Fruit fly (Drosophila melanogaster) whole organism, embryonic: ENCODE measurements around the gene CG13601.
A peak's percentile ranks its signal among the peaks of the same experiment; 100 is the strongest.

Experiments
- BtbVII ChIP-seq: fragments of 200-800 bp; sonication (Bioruptor generic); optimal IDR thresholded peaks from 3 replicates; lab custom pipeline; 2017; ENCODE audit warnings: missing biosample characterization, mild to moderate bottlenecking, missing genetic modification characterization
- CG10321 ChIP-seq: fragments of 200-800 bp; sonication (Bioruptor generic); IDR thresholded peaks from 2 replicates; pipeline ENCODE4 v1.3.6; 2022; ENCODE audit warnings: missing biosample characterization, missing genetic modification characterization
- CG11504 ChIP-seq: fragments of 200-800 bp; sonication (Bioruptor generic); optimal IDR thresholded peaks from 3 replicates; lab custom pipeline; 2019; ENCODE audit warnings: missing biosample characterization, mild to moderate bottlenecking, missing genetic modification characterization, moderate library complexity
- CG14441 ChIP-seq: fragments of 200-800 bp; sonication (Bioruptor generic); IDR thresholded peaks from 2 replicates; pipeline ENCODE4 v1.3.6; 2022; ENCODE audit warnings: missing biosample characterization, missing genetic modification characterization
- CG15601 ChIP-seq: fragments of 200-800 bp; sonication (Bioruptor generic); optimal IDR thresholded peaks from 3 replicates; lab custom pipeline; 2019; ENCODE audit warnings: missing biosample characterization, mild to moderate bottlenecking, missing genetic modification characterization, moderate library complexity
- CG1647 ChIP-seq: fragments of 200-800 bp; sonication (Bioruptor generic); optimal IDR thresholded peaks from 3 replicates; lab custom pipeline; 2016; ENCODE audit warnings: missing biosample characterization, missing genetic modification characterization
- CG2120 ChIP-seq: fragments of 200-800 bp; sonication (Bioruptor generic); optimal IDR thresholded peaks from 3 replicates; lab custom pipeline; 2016; ENCODE audit warnings: missing biosample characterization, missing genetic modification characterization
- CG2199 ChIP-seq: fragments of 200-800 bp; sonication (Bioruptor generic); IDR thresholded peaks from 3 replicates; pipeline ENCODE4 v1.3.6; 2022; ENCODE audit warnings: missing biosample characterization, missing genetic modification characterization
- CG30403 ChIP-seq: fragments of 200-800 bp; sonication (Bioruptor generic); optimal IDR thresholded peaks from 3 replicates; lab custom pipeline; 2016; ENCODE audit warnings: missing biosample characterization, missing genetic modification characterization
- CG4404 ChIP-seq: fragments of 200-800 bp; sonication (Bioruptor generic); IDR thresholded peaks from 2 replicates; pipeline ENCODE4 v1.3.6; 2022; ENCODE audit warnings: missing biosample characterization, missing genetic modification characterization
- CG7839 ChIP-seq: fragments of 200-800 bp; sonication (Bioruptor generic); optimal IDR thresholded peaks from 3 replicates; lab custom pipeline; 2018; ENCODE audit warnings: missing biosample characterization, mild to moderate bottlenecking, missing genetic modification characterization, moderate library complexity
- CG8281 ChIP-seq: fragments of 200-800 bp; sonication (Bioruptor generic); optimal IDR thresholded peaks from 2 replicates; lab custom pipeline; 2018; ENCODE audit warnings: missing biosample characterization, mild to moderate bottlenecking, missing genetic modification characterization, moderate library complexity
- Deaf1 ChIP-seq: fragments of 200-800 bp; optimal IDR thresholded peaks from 3 replicates; lab custom pipeline; 2019; ENCODE audit warnings: missing biosample characterization, mild to moderate bottlenecking, missing genetic modification characterization, moderate library complexity
- Dp ChIP-seq: fragments of 200-800 bp; sonication (Bioruptor generic); optimal IDR thresholded peaks from 2 replicates; lab custom pipeline; 2018; ENCODE audit warnings: missing biosample characterization, mild to moderate bottlenecking, missing genetic modification characterization, moderate library complexity
- Hmr ChIP-seq: fragments of 200-800 bp; sonication (Bioruptor generic); optimal IDR thresholded peaks from 3 replicates; lab custom pipeline; 2017; ENCODE audit warnings: mild to moderate bottlenecking, missing biosample characterization, missing genetic modification reagents, missing genetic modification characterization
- Hr78 ChIP-seq, 2 experiments: fragments of 200-800 bp in 1 of 2; fragments of >200 bp in 1 of 2; sonication (Bioruptor generic) in 1 of 2; optimal IDR thresholded peaks; 2 replicates each; lab custom pipeline; 2017 to 2019; ENCODE audit warnings: missing biosample characterization in 2 of 2, missing genetic modification characterization in 2 of 2, mild to moderate bottlenecking in 1 of 2, moderate library complexity in 1 of 2
- Lpt ChIP-seq: fragments of >200 bp; optimal IDR thresholded peaks from 2 replicates; lab custom pipeline; 2018; ENCODE audit warnings: missing biosample characterization, missing genetic modification characterization
- Med ChIP-seq: fragments of 200-800 bp; sonication (Bioruptor generic); peaks from one replicate; lab custom pipeline; 2016; ENCODE audit warnings: missing biosample characterization, missing genetic modification characterization, mild to moderate bottlenecking, inconsistent platforms, moderate library complexity
- NC2α ChIP-seq: fragments of 200-800 bp; sonication (Bioruptor generic); optimal IDR thresholded peaks from 2 replicates; lab custom pipeline; 2016; ENCODE audit warnings: missing biosample characterization, missing genetic modification characterization
- NC2β ChIP-seq: fragments of 200-800 bp; sonication (Bioruptor generic); optimal IDR thresholded peaks from 2 replicates; lab custom pipeline; 2016; ENCODE audit warnings: missing biosample characterization, missing genetic modification characterization
- Opbp ChIP-seq: fragments of 200-800 bp; sonication (Bioruptor generic); IDR thresholded peaks from 3 replicates; pipeline ENCODE4 v1.3.6; 2022; ENCODE audit warnings: missing biosample characterization, missing genetic modification characterization; ENCODE audit not compliant: partially characterized antibody
- Rfx ChIP-seq: fragments of 200-800 bp; sonication (Bioruptor generic); IDR thresholded peaks from 2 replicates; pipeline ENCODE4 v1.3.6; 2022; ENCODE audit warnings: missing biosample characterization, missing genetic modification characterization
- Scr ChIP-seq: fragments of 200-800 bp; sonication (Bioruptor generic); IDR thresholded peaks from 2 replicates; pipeline ENCODE4 v1.3.6; 2022; ENCODE audit warnings: missing biosample characterization, missing genetic modification characterization; ENCODE audit not compliant: partially characterized antibody
- Ssrp ChIP-seq: fragments of 200-800 bp; sonication (Bioruptor generic); optimal IDR thresholded peaks from 2 replicates; lab custom pipeline; 2018; ENCODE audit warnings: missing biosample characterization, mild to moderate bottlenecking, missing genetic modification characterization, moderate library complexity
- Usf ChIP-seq: fragments of 200-800 bp; sonication (Bioruptor generic); optimal IDR thresholded peaks from 2 replicates; lab custom pipeline; 2017; ENCODE audit warnings: missing genotype, missing biosample characterization, missing genetic modification characterization
- Xrp1 ChIP-seq: fragments of 200-800 bp; sonication (Bioruptor generic); IDR thresholded peaks from 2 replicates; pipeline ENCODE4 v1.3.6; 2022; ENCODE audit warnings: missing biosample characterization, missing genetic modification characterization
- bigmax ChIP-seq: fragments of 200-800 bp; sonication (Bioruptor generic); optimal IDR thresholded peaks from 2 replicates; lab custom pipeline; 2018; ENCODE audit warnings: missing biosample characterization, mild to moderate bottlenecking, missing genetic modification characterization
- chif ChIP-seq, 2 experiments: fragments of 200-800 bp; sonication (Bioruptor generic); optimal IDR thresholded peaks; 3 replicates each; lab custom pipeline; 2016; ENCODE audit warnings: missing biosample characterization in 2 of 2, missing genetic modification characterization in 2 of 2
- crol ChIP-seq: fragments of 200-800 bp; sonication (Bioruptor generic); IDR thresholded peaks from 2 replicates; pipeline ENCODE4 v1.3.6; 2022; ENCODE audit warnings: missing biosample characterization, missing genetic modification characterization
- dan ChIP-seq: fragments of 200-800 bp; sonication (Bioruptor generic); IDR thresholded peaks from 2 replicates; pipeline ENCODE4 v1.3.6; 2022; ENCODE audit warnings: missing biosample characterization, missing genetic modification characterization
- dati ChIP-seq: fragments of 200-800 bp; sonication (Bioruptor generic); IDR thresholded peaks from 2 replicates; pipeline ENCODE4 v1.3.6; 2022; ENCODE audit warnings: missing biosample characterization, missing genetic modification characterization
- fd3F ChIP-seq: fragments of 200-800 bp; sonication (Bioruptor generic); optimal IDR thresholded peaks from 2 replicates; lab custom pipeline; 2018; ENCODE audit warnings: missing biosample characterization, mild to moderate bottlenecking, missing genetic modification characterization, moderate library complexity
- gcm2 ChIP-seq: fragments of 200-800 bp; sonication (Bioruptor generic); optimal IDR thresholded peaks from 2 replicates; lab custom pipeline; 2016; ENCODE audit warnings: missing biosample characterization, missing genetic modification characterization
- gfzf ChIP-seq: fragments of 200-800 bp; sonication (Bioruptor generic); optimal IDR thresholded peaks from 2 replicates; lab custom pipeline; 2016; ENCODE audit warnings: missing biosample characterization, mild to moderate bottlenecking, missing genetic modification characterization, moderate library complexity
- inv ChIP-seq: fragments of 200-800 bp; sonication (Bioruptor generic); IDR thresholded peaks from 2 replicates; pipeline ENCODE4 v1.3.6; 2022; ENCODE audit warnings: missing biosample characterization, missing genetic modification characterization; ENCODE audit not compliant: partially characterized antibody
- lbe ChIP-seq: fragments of 200-800 bp; sonication (Bioruptor generic); optimal IDR thresholded peaks from 2 replicates; lab custom pipeline; 2016; ENCODE audit warnings: missing biosample characterization, mild to moderate bottlenecking, missing genetic modification characterization
- maf-S ChIP-seq: fragments of 200-800 bp; sonication (Bioruptor generic); optimal IDR thresholded peaks from 2 replicates; lab custom pipeline; 2016; ENCODE audit warnings: missing biosample characterization, missing genetic modification characterization
- nom ChIP-seq: fragments of 200-800 bp; sonication (Bioruptor generic); optimal IDR thresholded peaks from 2 replicates; lab custom pipeline; 2017; ENCODE audit warnings: missing biosample characterization, missing genetic modification characterization, mild to moderate bottlenecking, moderate library complexity, missing genetic modification reagents
- onecut ChIP-seq: fragments of 200-800 bp; sonication (Bioruptor generic); IDR thresholded peaks from 2 replicates; pipeline ENCODE4 v1.3.6; 2022; ENCODE audit warnings: missing biosample characterization, missing genetic modification characterization
- otp ChIP-seq: fragments of 200-800 bp; sonication (Bioruptor generic); IDR thresholded peaks from 3 replicates; pipeline ENCODE4, ENCODE4 v1.3.6; 2022; ENCODE audit warnings: missing biosample characterization, missing genetic modification characterization
- p53 ChIP-seq: fragments of 200-800 bp; sonication (Bioruptor generic); optimal IDR thresholded peaks from 2 replicates; lab custom pipeline; 2016; ENCODE audit warnings: missing biosample characterization, missing genetic modification characterization
- pfk ChIP-seq: fragments of 200-800 bp; sonication (Bioruptor generic); optimal IDR thresholded peaks from 2 replicates; lab custom pipeline; 2018; ENCODE audit warnings: missing biosample characterization, mild to moderate bottlenecking, missing genetic modification characterization, moderate library complexity
- run ChIP-seq: fragments of 200-800 bp; sonication (Bioruptor generic); optimal IDR thresholded peaks from 3 replicates; lab custom pipeline; 2018; ENCODE audit warnings: missing biosample characterization, mild to moderate bottlenecking, missing genetic modification characterization
- sens ChIP-seq: fragments of 200-800 bp; sonication (Bioruptor generic); peaks from one replicate; lab custom pipeline; 2016; ENCODE audit warnings: missing biosample characterization, missing genetic modification characterization
- sr ChIP-seq: fragments of 200-800 bp; sonication (Bioruptor generic); IDR thresholded peaks from 3 replicates; pipeline ENCODE4 v1.3.6; 2022; ENCODE audit warnings: missing biosample characterization, missing genetic modification characterization
- tup ChIP-seq: fragments of 200-800 bp; sonication (Bioruptor generic); optimal IDR thresholded peaks from 2 replicates; lab custom pipeline; 2016; ENCODE audit warnings: missing biosample characterization, mild to moderate bottlenecking, missing genetic modification characterization, moderate library complexity
- z ChIP-seq: fragments of 200-800 bp; sonication (Bioruptor generic); IDR thresholded peaks from 3 replicates; pipeline ENCODE4 v1.3.6; 2022; ENCODE audit warnings: missing biosample characterization, missing genetic modification characterization
- zen ChIP-seq: fragments of 200-800 bp; sonication (Bioruptor generic); optimal IDR thresholded peaks from 3 replicates; lab custom pipeline; 2018; ENCODE audit warnings: missing biosample characterization, mild to moderate bottlenecking, missing genetic modification characterization, moderate library complexity
- zen2 ChIP-seq: fragments of 200-800 bp; sonication (Bioruptor generic); IDR thresholded peaks from 3 replicates; pipeline ENCODE4 v1.3.6; 2022; ENCODE audit warnings: missing biosample characterization, missing genetic modification characterization; ENCODE audit not compliant: partially characterized antibody
- zfh2 ChIP-seq: fragments of 200-800 bp; sonication (Bioruptor generic); optimal IDR thresholded peaks from 2 replicates; lab custom pipeline; 2016; ENCODE audit warnings: missing biosample characterization, missing genetic modification characterization

Gene CG13601

DNA sequence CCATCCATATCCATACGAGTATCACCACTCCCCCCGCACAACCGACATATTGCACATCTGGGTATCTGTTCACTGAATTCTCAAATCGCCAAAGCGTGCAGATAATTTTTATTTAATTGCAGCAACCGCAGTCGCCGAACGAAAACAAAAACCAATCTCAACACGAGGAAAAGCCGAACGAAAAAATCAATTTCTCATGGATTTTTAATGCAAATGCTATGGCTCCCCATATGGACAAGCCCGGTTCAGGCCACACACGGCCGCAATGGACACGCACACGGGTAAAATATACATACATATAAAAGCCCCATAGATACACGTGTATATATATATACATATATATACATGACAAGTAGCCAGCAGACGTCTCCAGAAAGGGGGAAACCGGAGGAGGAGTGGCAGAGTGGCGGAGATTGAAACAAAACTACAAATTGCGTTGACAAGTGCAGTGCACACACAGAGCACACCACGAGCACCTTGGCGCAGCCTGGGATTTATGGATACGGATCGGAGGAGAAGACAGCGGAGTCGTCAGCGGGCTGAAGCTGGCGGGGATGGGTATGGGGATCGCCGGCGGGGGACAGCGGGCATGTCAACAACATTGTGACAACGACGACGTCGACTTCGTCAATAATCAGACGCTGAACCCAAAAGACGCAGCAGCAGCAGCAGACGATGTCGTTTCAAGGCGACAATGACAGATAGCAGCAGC lies 49.7 kb downstream of the CG13601 start (continued):
- TF ChIP-seq CG30403 (GFP tag; lab: Kevin White, UChicago) (no peak), CG4404 (GFP tag; lab: Robert Waterston, UW) (no peak), inv (GFP tag; lab: Robert Waterston, UW) (no peak), run (tag; lab: Kevin White, UChicago) (peak; percentile 19), Med (peak; percentile 11), sens (peak; percentile 22), CG10321 (GFP tag; lab: Robert Waterston, UW) (no peak), nom (GFP tag; lab: Kevin White, UChicago) (peak; percentile 49), onecut (GFP tag; lab: Robert Waterston, UW) (peak; percentile 59), chif (GFP tag; optimal IDR thresholded peaks at IDR 0.05; lab: Kevin White, UChicago) (no peak), zfh2 (GFP tag; lab: Kevin White, UChicago) (no peak), gfzf (GFP tag; lab: Kevin White, UChicago) (no peak), Rfx (GFP tag; lab: Robert Waterston, UW) (no peak), dati (GFP tag; lab: Robert Waterston, UW) (no peak), CG15601 (tag; lab: Kevin White, UChicago) (peak; percentile 8), Deaf1 (tag; lab: Kevin White, UChicago) (peak; percentile 24), NC2α (GFP tag; lab: Kevin White, UChicago) (no peak), zen (tag; lab: Kevin White, UChicago) (no peak), Opbp (GFP tag; lab: Robert Waterston, UW) (no peak), CG8281 (tag; lab: Kevin White, UChicago) (no peak), p53 (GFP tag; lab: Kevin White, UChicago) (no peak), BtbVII (GFP tag; lab: Kevin White, UChicago) (no peak), CG14441 (no peak), z (no peak), gcm2 (no peak), crol (GFP tag; lab: Robert Waterston, UW) (peak; percentile 91), Lpt (GFP tag; lab: Kevin White, UChicago) (no peak), CG2199 (GFP tag; lab: Robert Waterston, UW) (peak; percentile 62; the same call in 1 of the 3 replicates), lbe (GFP tag; lab: Kevin White, UChicago) (no peak), Scr (no peak), bigmax (GFP tag; lab: Kevin White, UChicago) (no peak), Dp (GFP tag; lab: Kevin White, UChicago) (no peak), tup (GFP tag; lab: Kevin White, UChicago) (no peak), CG2120 (no peak), otp (GFP tag; lab: Robert Waterston, UW) (0 out of 3 replicates have a peak, but pooled peaks have one; percentile 32), Hr78 (GFP tag; optimal IDR thresholded peaks at IDR 0.05; lab: Kevin White, UChicago) (peak in 1 of 2 experiments; percentile 26), NC2β (GFP tag; lab: Kevin White, UChicago) (no peak), Ssrp (tag; lab: Kevin White, UChicago) (no peak), Usf (GFP tag; lab: Kevin White, UChicago) (no peak), maf-S (GFP tag; lab: Kevin White, UChicago) (no peak), CG11504 (tag; lab: Kevin White, UChicago) (no peak), Hmr (GFP tag; lab: Kevin White, UChicago) (no peak), pfk (GFP tag; lab: Kevin White, UChicago) (no peak), dan (no peak), fd3F (GFP tag; lab: Kevin White, UChicago) (no peak), zen2 (no peak), Xrp1 (GFP tag; lab: Robert Waterston, UW) (peak; percentile 37), CG7839 (no peak), CG1647 (GFP tag; lab: Kevin White, UChicago) (no peak), sr (GFP tag; lab: Robert Waterston, UW) (no peak)
